Worm (Caenorhabditis elegans): ENCODE measurements around the gene prdm-14.
A peak's percentile ranks its signal among the peaks of the same experiment; 100 is the strongest.

- TF ChIP-seq aha-1 (tag), result peak; percentile 61
- TF ChIP-seq mdl-1 (tag; optimal IDR thresholded peaks at IDR 0.05), result no peak
- no peak for TF ChIP-seq skn-1 (tag; optimal IDR thresholded peaks at IDR 0.05)
- no peak for TF ChIP-seq ztf-11 (tag; optimal IDR thresholded peaks at IDR 0.05)
Measured at ce11 chrX:9036237-9036636, 9.8 kb upstream of the prdm-14 start.

Measured in whole organism, L4 larva.